Fruit fly (Drosophila melanogaster) whole organism, adult: Measurements from ENCODE around the gene CG34132.

Experiments
- CG11617 ChIP-seq: fragments of 200-800 bp; sonication (Bioruptor generic); optimal IDR thresholded peaks from 2 replicates; lab custom pipeline; 2017; ENCODE audit warnings: mild to moderate bottlenecking, missing biosample characterization, missing genetic modification reagents, missing genetic modification characterization
- CG12768 ChIP-seq: fragments of 200-800 bp; sonication (Bioruptor generic); optimal IDR thresholded peaks from 2 replicates; lab custom pipeline; 2017; ENCODE audit warnings: missing biosample characterization, missing genetic modification characterization, mild to moderate bottlenecking, moderate library complexity, missing genetic modification reagents
- CG14711 ChIP-seq: fragments of 200-800 bp; sonication (Bioruptor generic); optimal IDR thresholded peaks from 2 replicates; lab custom pipeline; 2018; ENCODE audit warnings: missing biosample characterization, mild to moderate bottlenecking, missing genetic modification characterization, moderate library complexity
- CG1620 ChIP-seq: fragments of 200-800 bp; sonication (Bioruptor generic); optimal IDR thresholded peaks from 2 replicates; lab custom pipeline; 2016; ENCODE audit warnings: missing biosample characterization, missing genetic modification characterization
- CG33017 ChIP-seq: fragments of 200-800 bp; sonication (Bioruptor generic); optimal IDR thresholded peaks from 2 replicates; lab custom pipeline; 2018; ENCODE audit warnings: missing biosample characterization, mild to moderate bottlenecking, missing genetic modification characterization, moderate library complexity
- CG5204 ChIP-seq: fragments of 200-800 bp; sonication (Bioruptor generic); optimal IDR thresholded peaks from 2 replicates; lab custom pipeline; 2016; ENCODE audit warnings: missing biosample characterization, missing genetic modification characterization
- CG7045 ChIP-seq: fragments of 200-800 bp; sonication (Bioruptor generic); optimal IDR thresholded peaks from 2 replicates; lab custom pipeline; 2017; ENCODE audit warnings: missing biosample characterization, mild to moderate bottlenecking, missing genetic modification characterization
- CG7101 ChIP-seq: fragments of 200-800 bp; sonication (Bioruptor generic); optimal IDR thresholded peaks from 2 replicates; lab custom pipeline; 2018; ENCODE audit warnings: missing biosample characterization, mild to moderate bottlenecking, missing genetic modification characterization, moderate library complexity
- Clk ChIP-seq: fragments of 200-800 bp; sonication (Bioruptor generic); optimal IDR thresholded peaks from 2 replicates; lab custom pipeline; 2017; ENCODE audit warnings: missing biosample characterization, missing genetic modification characterization
- Crg-1 ChIP-seq: fragments of 200-800 bp; sonication (Bioruptor generic); optimal IDR thresholded peaks from 2 replicates; lab custom pipeline; 2016; ENCODE audit warnings: missing biosample characterization, missing genetic modification characterization
- Hr96 ChIP-seq: fragments of 200-800 bp; sonication (Bioruptor generic); optimal IDR thresholded peaks from 2 replicates; lab custom pipeline; 2016; ENCODE audit warnings: missing biosample characterization, missing genetic modification characterization
- Mnt ChIP-seq: fragments of 200-800 bp; sonication (Bioruptor generic); optimal IDR thresholded peaks from 2 replicates; lab custom pipeline; 2016; ENCODE audit warnings: missing biosample characterization, mild to moderate bottlenecking, missing genetic modification characterization
- bab1 ChIP-seq: fragments of 200-800 bp; sonication (Bioruptor generic); optimal IDR thresholded peaks from 3 replicates; lab custom pipeline; 2019; ENCODE audit warnings: missing biosample characterization, mild to moderate bottlenecking, missing genetic modification characterization, moderate library complexity
- cic ChIP-seq: fragments of 200-800 bp; sonication (Bioruptor generic); optimal IDR thresholded peaks from 2 replicates; lab custom pipeline; 2017; ENCODE audit warnings: missing biosample characterization, mild to moderate bottlenecking, missing genetic modification characterization, moderate library complexity
- cnc ChIP-seq, 2 experiments: fragments of >200 bp; optimal IDR thresholded peaks; 2 replicates each; lab custom pipeline; 2017
- kay ChIP-seq: fragments of 200-800 bp; sonication (Bioruptor generic); peaks from one replicate; lab custom pipeline; 2016; ENCODE audit warnings: missing biosample characterization, missing genetic modification characterization, borderline replicate concordance
- ovo ChIP-seq: fragments of 200-800 bp; sonication (Bioruptor generic); optimal IDR thresholded peaks from 2 replicates; lab custom pipeline; 2016; ENCODE audit warnings: missing biosample characterization, missing genetic modification characterization
- pad ChIP-seq: fragments of 200-800 bp; sonication (Bioruptor generic); optimal IDR thresholded peaks from 3 replicates; lab custom pipeline; 2017; ENCODE audit warnings: missing biosample characterization, missing genetic modification characterization, mild to moderate bottlenecking, moderate library complexity, missing genetic modification reagents
- tj ChIP-seq: fragments of 200-800 bp; sonication (Bioruptor generic); optimal IDR thresholded peaks from 3 replicates; lab custom pipeline; 2017; ENCODE audit warnings: missing biosample characterization, mild to moderate bottlenecking, missing genetic modification characterization, moderate library complexity
- toe ChIP-seq: fragments of 200-800 bp; sonication (Bioruptor generic); optimal IDR thresholded peaks from 2 replicates; lab custom pipeline; 2016; ENCODE audit warnings: missing biosample characterization, missing genetic modification characterization

The CG34132 gene

dm6 chr2L:7885271-7885670 lies at the start of gene CG34132, which contains the start of gene SmE:
Gene CG34132 (plus strand): TSS chr2L:7885503.
Gene SmE (minus strand): TSS chr2L:7885450.
- TF ChIP-seq toe (GFP tag; lab: Kevin White, UChicago) (no peak), CG14711 (tag; lab: Kevin White, UChicago) (no peak), Hr96 (GFP tag; lab: Kevin White, UChicago) (no peak), CG5204 (GFP tag; lab: Kevin White, UChicago) (no peak), CG33017 (tag; lab: Kevin White, UChicago) (no peak)

dm6 chr2L:7838024-7838423 lies 47.3 kb upstream of the CG34132 start:
- TF ChIP-seq CG14711 (tag; lab: Kevin White, UChicago): no peak
- TF ChIP-seq bab1 (GFP tag; lab: Kevin White, UChicago): no peak

- TF ChIP-seq Mnt (GFP tag; lab: Kevin White, UChicago): no peak
- TF ChIP-seq cic (GFP tag; lab: Kevin White, UChicago): no peak
- no peak for TF ChIP-seq CG33017 (tag; lab: Kevin White, UChicago)
- TF ChIP-seq CG7101 (tag; lab: Kevin White, UChicago): no peak
Observed at dm6 chr2L:7840152-7840551, 45.2 kb upstream of the CG34132 start, which contains the start of gene CG14537. Gene CG14537 (plus strand): TSS chr2L:7840452.

- no peak for TF ChIP-seq Clk (GFP tag; lab: Kevin White, UChicago)
- TF ChIP-seq kay: no peak
- no peak for TF ChIP-seq Crg-1 (GFP tag; lab: Kevin White, UChicago)
- TF ChIP-seq toe (GFP tag; lab: Kevin White, UChicago): no peak
Observed at dm6 chr2L:7841244-7841643, 44.1 kb upstream of the CG34132 start.

dm6 chr2L:7849472-7849871 lies 35.8 kb upstream of the CG34132 start:
- no peak for TF ChIP-seq cic (GFP tag; lab: Kevin White, UChicago)
- TF ChIP-seq Hr96 (GFP tag; lab: Kevin White, UChicago): no peak
- no peak for TF ChIP-seq CG11617 (GFP tag; lab: Kevin White, UChicago)
- no peak for TF ChIP-seq cnc (optimal IDR thresholded peaks at IDR 0.05; lab: Kevin White, UChicago)
- no peak for TF ChIP-seq Mnt (GFP tag; lab: Kevin White, UChicago)
- TF ChIP-seq Clk (GFP tag; lab: Kevin White, UChicago): no peak
- TF ChIP-seq ovo (GFP tag; lab: Kevin White, UChicago): no peak
- TF ChIP-seq CG33017 (tag; lab: Kevin White, UChicago): no peak
- TF ChIP-seq pad (GFP tag; lab: Kevin White, UChicago): no peak
- TF ChIP-seq tj (GFP tag; lab: Kevin White, UChicago): no peak
- no peak for TF ChIP-seq bab1 (GFP tag; lab: Kevin White, UChicago)
- TF ChIP-seq kay: no peak
- no peak for TF ChIP-seq toe (GFP tag; lab: Kevin White, UChicago)
- no peak for TF ChIP-seq CG14711 (tag; lab: Kevin White, UChicago)
- no peak for TF ChIP-seq CG1620
- no peak for TF ChIP-seq CG5204 (GFP tag; lab: Kevin White, UChicago)
- TF ChIP-seq CG7101 (tag; lab: Kevin White, UChicago): no peak
- no peak for TF ChIP-seq CG12768 (GFP tag; lab: Kevin White, UChicago)
- TF ChIP-seq CG7045: no peak
- TF ChIP-seq Crg-1 (GFP tag; lab: Kevin White, UChicago): no peak

- TF ChIP-seq cnc (optimal IDR thresholded peaks at IDR 0.05; lab: Kevin White, UChicago): no peak
- TF ChIP-seq CG7045: no peak
- no peak for TF ChIP-seq CG12768 (GFP tag; lab: Kevin White, UChicago)
- TF ChIP-seq CG11617 (GFP tag; lab: Kevin White, UChicago): no peak
- TF ChIP-seq Mnt (GFP tag; lab: Kevin White, UChicago): no peak
- no peak for TF ChIP-seq pad (GFP tag; lab: Kevin White, UChicago)
- TF ChIP-seq tj (GFP tag; lab: Kevin White, UChicago): no peak
- TF ChIP-seq CG5204 (GFP tag; lab: Kevin White, UChicago): no peak
- no peak for TF ChIP-seq bab1 (GFP tag; lab: Kevin White, UChicago)
- TF ChIP-seq CG33017 (tag; lab: Kevin White, UChicago): no peak
Observed at dm6 chr2L:7850406-7850805, 34.9 kb upstream of the CG34132 start.

dm6 chr2L:7851609-7852008 lies 33.7 kb upstream of the CG34132 start:
- TF ChIP-seq tj (GFP tag; lab: Kevin White, UChicago): no peak
- no peak for TF ChIP-seq CG11617 (GFP tag; lab: Kevin White, UChicago)
- no peak for TF ChIP-seq CG7045
- no peak for TF ChIP-seq ovo (GFP tag; lab: Kevin White, UChicago)

dm6 chr2L:7855108-7855507 lies 30.2 kb upstream of the CG34132 start, which contains the start of gene CG14535:
Gene CG14535 (minus strand): TSS chr2L:7855475.
- TF ChIP-seq CG33017 (tag; lab: Kevin White, UChicago): no peak
